Fruit fly (Drosophila melanogaster) whole organism: Measurements from ENCODE around the gene Arl1.

Experiments used
- CG8478 ChIP-seq: fragments of >200 bp; optimal IDR thresholded peaks from 2 replicates; lab custom pipeline; 2018; ENCODE audit warnings: inconsistent platforms
- EcR ChIP-seq, 2 experiments: fragments of >200 bp; optimal IDR thresholded peaks; 2 replicates each; lab custom pipeline; 2017; ENCODE audit warnings: missing biosample characterization in 2 of 2, missing genetic modification characterization in 2 of 2, missing genetic modification reagents in 2 of 2
- psq ChIP-seq: fragments of >200 bp; optimal IDR thresholded peaks from 2 replicates; lab custom pipeline; 2017

DNA sequence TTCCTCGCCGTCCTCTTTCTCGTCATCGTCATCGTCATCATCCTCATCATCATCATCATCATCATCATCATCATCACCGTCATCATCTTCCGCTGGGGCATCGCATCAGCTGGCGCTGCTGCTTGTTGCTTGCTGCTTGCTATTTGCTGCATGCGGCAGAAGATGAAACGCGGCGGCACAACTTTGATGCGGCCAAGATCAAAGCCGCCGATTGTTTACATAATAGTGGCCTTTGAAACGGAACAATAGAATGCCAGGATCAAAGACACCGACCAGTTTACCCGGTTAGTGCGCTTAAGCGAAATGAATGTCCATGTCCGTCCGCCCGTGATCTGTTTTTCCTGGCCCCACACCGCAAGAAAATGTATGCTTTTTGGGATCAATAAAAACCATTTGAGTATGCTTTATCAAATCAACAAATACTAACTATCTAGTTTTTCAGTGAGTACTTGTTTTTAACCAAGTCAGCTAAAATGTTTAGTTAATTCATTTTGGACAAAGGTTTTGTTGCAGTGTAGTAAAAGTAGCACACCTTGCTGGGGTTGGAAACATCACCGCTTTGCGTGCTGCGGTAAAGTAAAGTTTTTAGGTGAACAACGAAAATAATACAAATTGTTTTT, 38.2 kb downstream of the Arl1 start:
- TF ChIP-seq psq (lab: Kevin White, UChicago) (no peak), EcR (GFP tag; optimal IDR thresholded peaks at IDR 0.05; lab: Kevin White, UChicago) (no peak), CG8478 (lab: Kevin White, UChicago) (no peak)
